Worm (Caenorhabditis elegans): ENCODE measurements around the gene F43B10.1.
A peak's percentile ranks its signal among the peaks of the same experiment; 100 is the strongest.

F43B10.1 gene

DNA sequence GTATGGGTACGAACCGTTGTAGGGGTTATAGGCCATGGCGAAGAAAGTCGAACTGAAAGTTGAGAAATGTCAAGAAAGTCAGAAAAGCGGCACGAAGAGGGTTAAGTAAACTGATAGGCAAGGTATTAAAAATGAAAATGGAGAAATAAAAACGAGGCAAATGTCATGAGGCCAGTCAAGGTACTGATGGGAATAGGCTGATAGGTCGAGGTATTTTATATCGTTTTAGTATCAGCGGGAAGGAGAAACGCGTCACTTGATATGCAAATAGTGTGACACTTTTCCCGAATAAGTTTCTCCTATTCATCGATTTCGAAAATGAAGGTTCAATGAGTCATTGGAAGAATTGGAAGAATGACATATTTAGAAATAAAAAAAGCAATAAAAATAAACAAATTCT is 15.0 kb upstream of the F43B10.1 start, which contains the start of gene F22H10.3 (continued):
- peak; percentile 13 for TF ChIP-seq mes-2 (tag; optimal IDR thresholded peaks at IDR 0.05; ENCODE audit: poor library complexity, severe bottlenecking)
- peak; percentile 74 for TF ChIP-seq dve-1 (tag; optimal IDR thresholded peaks at IDR 0.05; ENCODE audit: insufficient read depth)
- peak; percentile 26 for TF ChIP-seq mep-1 (tag; optimal IDR thresholded peaks at IDR 0.05)
- TF ChIP-seq egl-43 (GFP tag; IDR thresholded peaks at IDR 0.05), result no peak
- no peak for TF ChIP-seq fos-1 (tag; optimal IDR thresholded peaks at IDR 0.05)
- TF ChIP-seq ctbp-1 (GFP tag; IDR thresholded peaks at IDR 0.05), result no peak
- no peak for TF ChIP-seq gei-8 (GFP tag; optimal IDR thresholded peaks at IDR 0.05)
- TF ChIP-seq nhr-42 (GFP tag; IDR thresholded peaks at IDR 0.05), result no peak
- TF ChIP-seq ZK337.2 (GFP tag; IDR thresholded peaks at IDR 0.05), result no peak
- no peak for TF ChIP-seq dmd-9 (GFP tag; IDR thresholded peaks at IDR 0.05)
- no peak for TF ChIP-seq lin-15B (tag; optimal IDR thresholded peaks at IDR 0.05)
- no peak for TF ChIP-seq ceh-62 (tag; optimal IDR thresholded peaks at IDR 0.05)
- TF ChIP-seq lin-1 (GFP tag; IDR thresholded peaks at IDR 0.05), result peak; percentile 18; the same call in 1 of the 2 replicates
- TF ChIP-seq zfp-3 (GFP tag; conservative IDR thresholded peaks at IDR 0.05), result no peak
- no peak for TF ChIP-seq lsy-2 (tag; optimal IDR thresholded peaks at IDR 0.05)
- TF ChIP-seq pha-4 (GFP tag; IDR thresholded peaks at IDR 0.05), result no peak
- no peak for TF ChIP-seq pha-4 (tag; optimal IDR thresholded peaks at IDR 0.05)
- TF ChIP-seq dmd-8 (GFP tag; IDR thresholded peaks at IDR 0.05), result no peak
- TF ChIP-seq duxl-1 (tag; optimal IDR thresholded peaks at IDR 0.05; ENCODE audit: poor library complexity), result no peak
- peak; percentile 50 for TF ChIP-seq hlh-11 (tag; optimal IDR thresholded peaks at IDR 0.05)

DNA sequence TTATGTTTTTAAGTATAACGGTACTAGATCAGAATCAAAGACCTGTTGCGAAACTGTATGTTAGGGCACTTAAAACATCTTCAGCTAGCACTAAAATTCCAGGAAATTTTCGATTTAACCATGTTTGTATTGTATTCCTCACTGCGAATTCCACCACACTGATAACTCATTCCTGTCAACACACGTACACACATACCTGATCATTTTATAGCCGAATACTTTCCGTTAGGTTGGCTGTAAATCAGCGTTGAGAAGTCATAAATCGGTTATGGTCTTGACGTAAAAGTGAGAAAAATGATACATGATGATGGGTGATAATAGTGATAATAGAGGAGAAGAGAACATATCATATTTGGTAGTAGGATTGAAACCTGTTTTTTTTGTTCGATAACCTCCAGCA is 13.1 kb upstream of the F43B10.1 start:
- TF ChIP-seq php-3 (GFP tag; IDR thresholded peaks at IDR 0.05) (peak; percentile 75), lsy-2 (tag; optimal IDR thresholded peaks at IDR 0.05) (no peak), snpc-4 (tag; optimal IDR thresholded peaks at IDR 0.05) (no peak), ces-1 (GFP tag; optimal IDR thresholded peaks at IDR 0.05) (no peak), daf-16 (GFP tag; optimal IDR thresholded peaks at IDR 0.05) (no peak), daf-16 (tag; optimal IDR thresholded peaks at IDR 0.05) (peak; percentile 55), saeg-2 (GFP tag; IDR thresholded peaks at IDR 0.05) (no peak), dmd-6 (GFP tag; IDR thresholded peaks at IDR 0.05) (no peak)

DNA sequence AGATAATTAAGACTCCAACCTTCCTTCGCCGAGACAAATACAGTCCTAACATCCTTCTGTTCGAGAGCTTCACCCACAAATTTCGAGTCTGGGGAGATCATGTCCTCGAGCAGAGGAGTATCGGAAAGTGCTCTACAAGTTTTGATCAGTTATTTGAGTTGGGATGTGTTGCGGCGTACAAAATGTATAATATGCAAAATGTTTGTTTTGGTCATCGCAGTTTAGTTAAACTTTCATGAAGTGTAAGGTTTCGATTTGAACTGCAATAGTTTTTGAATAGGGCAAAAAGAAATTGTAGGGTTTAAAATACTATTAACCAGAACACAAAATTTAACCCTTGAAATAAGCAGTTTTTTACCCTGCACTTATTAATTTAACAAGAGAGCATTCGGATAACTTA is 12.0 kb upstream of the F43B10.1 start, which contains the start of gene tag-343:
Gene tag-343 (minus strand): TSS at position 101 of the 400 bp plus-strand sequence.
- TF ChIP-seq zip-11 (GFP tag; IDR thresholded peaks at IDR 0.05) (no peak), ctbp-1 (GFP tag; IDR thresholded peaks at IDR 0.05) (no peak), nhr-28 (tag; optimal IDR thresholded peaks at IDR 0.05) (no peak)

DNA sequence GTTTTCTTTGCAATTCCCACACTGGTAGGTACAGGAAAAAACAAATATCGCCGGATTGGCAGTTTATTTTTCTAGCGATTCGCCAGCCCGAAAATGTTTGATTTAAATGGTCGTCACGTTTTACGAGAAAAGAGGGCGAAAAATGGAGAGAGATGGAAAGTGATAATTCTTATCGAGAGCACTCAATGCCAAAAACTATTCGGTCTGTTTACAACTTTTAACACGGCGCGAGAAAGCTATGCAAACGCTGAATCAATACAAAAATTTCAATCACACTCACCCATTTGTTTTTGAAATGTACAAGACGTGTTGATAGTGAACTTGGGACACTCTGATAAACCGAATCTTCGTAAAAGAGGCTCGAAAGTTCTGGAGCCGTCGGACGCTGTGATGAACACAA is 10.0 kb upstream of the F43B10.1 start:
- TF ChIP-seq nhr-76 (tag; optimal IDR thresholded peaks at IDR 0.05), result no peak
- peak; percentile 61 for TF ChIP-seq hlh-11 (tag; optimal IDR thresholded peaks at IDR 0.05)
- TF ChIP-seq lin-1 (GFP tag; IDR thresholded peaks at IDR 0.05), result no peak
- TF ChIP-seq php-3 (GFP tag; IDR thresholded peaks at IDR 0.05), result peak; percentile 70; the same call in 1 of the 2 replicates
- TF ChIP-seq daf-12 (tag; optimal IDR thresholded peaks at IDR 0.05), result no peak
- TF ChIP-seq mdl-1 (tag; optimal IDR thresholded peaks at IDR 0.05), result peak in 1 of 2 experiments; percentile 18
- no peak for TF ChIP-seq tag-97 (GFP tag; IDR thresholded peaks at IDR 0.05)
- TF ChIP-seq lin-13 (GFP tag; optimal IDR thresholded peaks at IDR 0.05), result no peak
- TF ChIP-seq ztf-7 (tag; optimal IDR thresholded peaks at IDR 0.05), result no peak
- peak; percentile 71 for TF ChIP-seq dve-1 (tag; optimal IDR thresholded peaks at IDR 0.05; ENCODE audit: insufficient read depth)
- no peak for TF ChIP-seq gei-8 (GFP tag; optimal IDR thresholded peaks at IDR 0.05)
- no peak for TF ChIP-seq mxl-2 (GFP tag; conservative IDR thresholded peaks at IDR 0.05)
- TF ChIP-seq daf-19 (GFP tag; conservative IDR thresholded peaks at IDR 0.05), result no peak
- TF ChIP-seq nhr-28 (tag; optimal IDR thresholded peaks at IDR 0.05), result peak; percentile 58
- peak; percentile 26 for TF ChIP-seq hlh-30 (tag; optimal IDR thresholded peaks at IDR 0.05; ENCODE audit: insufficient read depth)
- no peak for TF ChIP-seq Y75B8A.6 (GFP tag; IDR thresholded peaks at IDR 0.05)
- no peak for TF ChIP-seq nhr-42 (GFP tag; IDR thresholded peaks at IDR 0.05)
- TF ChIP-seq T26A8.4 (GFP tag; IDR thresholded peaks at IDR 0.05), result no peak
- no peak for TF ChIP-seq Y5F2A.4 (GFP tag; optimal IDR thresholded peaks at IDR 0.05)
- no peak for TF ChIP-seq daf-16 (GFP tag; optimal IDR thresholded peaks at IDR 0.05)
- peak; percentile 99 for TF ChIP-seq daf-16 (tag; optimal IDR thresholded peaks at IDR 0.05)
- no peak for TF ChIP-seq F44E2.7 (GFP tag; IDR thresholded peaks at IDR 0.05)
- no peak for TF ChIP-seq unc-62 (GFP tag; optimal IDR thresholded peaks at IDR 0.05 in 1 of 2)
- no peak for TF ChIP-seq unc-62 (tag; optimal IDR thresholded peaks at IDR 0.05)
- no peak for TF ChIP-seq F37D6.2 (tag; optimal IDR thresholded peaks at IDR 0.05)
- no peak for TF ChIP-seq Y105C5A.15 (GFP tag; IDR thresholded peaks at IDR 0.05)
- TF ChIP-seq mes-2 (tag; optimal IDR thresholded peaks at IDR 0.05; ENCODE audit: poor library complexity, severe bottlenecking), result peak; percentile 23

All from whole organism, L4 larva.